Worm (Caenorhabditis elegans) whole organism, L3 larva: ENCODE data around the gene C13C4.6.

Experiments used
- ZK546.5 ChIP-seq: sonication (generic microtip); optimal IDR thresholded peaks from 2 replicates; lab custom pipeline; 2017; ENCODE audit warnings: missing biosample characterization, missing genetic modification characterization
- aly-2 ChIP-seq: fragments of 150-350 bp; optimal IDR thresholded peaks from 2 replicates; lab custom pipeline; 2014; ENCODE audit warnings: missing biosample characterization, missing genetic modification characterization
- ama-1 ChIP-seq: fragments of 150-350 bp; optimal IDR thresholded peaks from 2 replicates; lab custom pipeline; 2018
- ceh-28 ChIP-seq: fragments of 150-350 bp; optimal IDR thresholded peaks from 2 replicates; lab custom pipeline; 2014; ENCODE audit warnings: missing biosample characterization, missing genetic modification reagents, missing genetic modification characterization
- ceh-9 ChIP-seq: sonication (generic microtip); optimal IDR thresholded peaks from 2 replicates; lab custom pipeline; 2018; ENCODE audit warnings: missing biosample characterization, missing genetic modification characterization
- daf-12 ChIP-seq: fragments of 150-350 bp; optimal IDR thresholded peaks from 2 replicates; lab custom pipeline; 2014; ENCODE audit warnings: missing biosample characterization, missing genetic modification reagents, missing genetic modification characterization
- egl-5 ChIP-seq: fragments of 150-350 bp; optimal IDR thresholded peaks from 2 replicates; lab custom pipeline; 2017; ENCODE audit warnings: missing biosample characterization, missing genetic modification reagents, missing genetic modification characterization, inconsistent platforms
- elt-2 ChIP-seq: sonication (generic microtip); optimal IDR thresholded peaks from 2 replicates; lab custom pipeline; 2016; ENCODE audit warnings: missing genetic modification reagents, mild to moderate bottlenecking, missing genetic modification characterization, missing compliant biosample characterization
- eor-1 ChIP-seq, 2 experiments: fragments of 150-350 bp; optimal IDR thresholded peaks; 2 replicates each; lab custom pipeline; 2014 to 2018; ENCODE audit warnings: missing biosample characterization in 2 of 2, missing genetic modification characterization in 2 of 2
- fkh-2 ChIP-seq: fragments of 150-350 bp; optimal IDR thresholded peaks from 2 replicates; lab custom pipeline; 2014; ENCODE audit warnings: missing biosample characterization, missing genetic modification reagents, missing genetic modification characterization
- hmg-11 ChIP-seq: sonication (generic microtip); optimal IDR thresholded peaks from 2 replicates; lab custom pipeline; 2016; ENCODE audit warnings: missing genetic modification characterization, missing compliant biosample characterization
- lin-39 ChIP-seq: fragments of 150-350 bp; optimal IDR thresholded peaks from 2 replicates; lab custom pipeline; 2018; ENCODE audit warnings: missing biosample characterization, missing genetic modification reagents, missing genetic modification characterization
- lsy-12 ChIP-seq: sonication (generic microtip); optimal IDR thresholded peaks from 2 replicates; lab custom pipeline; 2016; ENCODE audit warnings: mild to moderate bottlenecking, missing genetic modification characterization, missing compliant biosample characterization
- mml-1 ChIP-seq: fragments of 150-350 bp; sonication (generic microtip); optimal IDR thresholded peaks from 3 replicates; lab custom pipeline; 2014; ENCODE audit warnings: missing biosample characterization, missing genetic modification characterization
- nfya-1 ChIP-seq: sonication (generic microtip); optimal IDR thresholded peaks from 2 replicates; lab custom pipeline; 2017; ENCODE audit warnings: missing genetic modification characterization, mild to moderate bottlenecking, missing compliant biosample characterization, antibody characterized with exemption, moderate library complexity; ENCODE audit not compliant: insufficient read depth
- nhr-11 ChIP-seq: fragments of 150-350 bp; optimal IDR thresholded peaks from 2 replicates; lab custom pipeline; 2014; ENCODE audit warnings: missing biosample characterization, missing genetic modification characterization
- nhr-12 ChIP-seq: fragments of 150-350 bp; optimal IDR thresholded peaks from 2 replicates; lab custom pipeline; 2014; ENCODE audit warnings: missing biosample characterization, missing genetic modification characterization
- nhr-43 ChIP-seq: sonication (generic microtip); optimal IDR thresholded peaks from 2 replicates; lab custom pipeline; 2016; ENCODE audit warnings: mild to moderate bottlenecking, missing genetic modification characterization, missing compliant biosample characterization; ENCODE audit not compliant: poor library complexity, severe bottlenecking
- nhr-67 ChIP-seq: fragments of 150-350 bp; optimal IDR thresholded peaks from 2 replicates; lab custom pipeline; 2014; ENCODE audit warnings: missing biosample characterization, missing genetic modification characterization
- nhr-76 ChIP-seq: fragments of 150-350 bp; sonication (generic microtip); optimal IDR thresholded peaks from 5 replicates; lab custom pipeline; 2014; ENCODE audit warnings: missing biosample characterization, missing genetic modification characterization
- nhr-77 ChIP-seq: fragments of 150-350 bp; optimal IDR thresholded peaks from 2 replicates; lab custom pipeline; 2014; ENCODE audit warnings: missing biosample characterization, missing genetic modification characterization
- pha-4 ChIP-seq: fragments of 150-350 bp; optimal IDR thresholded peaks from 2 replicates; lab custom pipeline; 2014; ENCODE audit warnings: missing biosample characterization, missing genetic modification reagents, missing genetic modification characterization
- pqm-1 ChIP-seq: fragments of 150-350 bp; optimal IDR thresholded peaks from 2 replicates; lab custom pipeline; 2017; ENCODE audit warnings: missing biosample characterization, missing genetic modification characterization, inconsistent platforms
- skn-1 ChIP-seq: fragments of 150-350 bp; optimal IDR thresholded peaks from 2 replicates; lab custom pipeline; 2014; ENCODE audit warnings: missing biosample characterization, missing genetic modification characterization
- snpc-4 ChIP-seq: fragments of 150-350 bp; optimal IDR thresholded peaks from 2 replicates; lab custom pipeline; 2014; ENCODE audit warnings: missing biosample characterization, missing genetic modification characterization
- unc-39 ChIP-seq: sonication (generic microtip); optimal IDR thresholded peaks from 4 replicates; lab custom pipeline; 2017; ENCODE audit warnings: missing biosample characterization, missing genetic modification characterization
- unc-62 ChIP-seq: fragments of 150-350 bp; sonication (generic microtip); optimal IDR thresholded peaks from 4 replicates; lab custom pipeline; 2014; ENCODE audit warnings: missing biosample characterization, missing genetic modification reagents, missing genetic modification characterization
- ztf-11 ChIP-seq: fragments of 150-350 bp; optimal IDR thresholded peaks from 2 replicates; lab custom pipeline; 2014; ENCODE audit warnings: missing biosample characterization, missing genetic modification characterization
- ztf-4 ChIP-seq: fragments of 150-350 bp; optimal IDR thresholded peaks from 2 replicates; lab custom pipeline; 2014; ENCODE audit warnings: missing biosample characterization, missing genetic modification characterization

C13C4.6 gene

DNA sequence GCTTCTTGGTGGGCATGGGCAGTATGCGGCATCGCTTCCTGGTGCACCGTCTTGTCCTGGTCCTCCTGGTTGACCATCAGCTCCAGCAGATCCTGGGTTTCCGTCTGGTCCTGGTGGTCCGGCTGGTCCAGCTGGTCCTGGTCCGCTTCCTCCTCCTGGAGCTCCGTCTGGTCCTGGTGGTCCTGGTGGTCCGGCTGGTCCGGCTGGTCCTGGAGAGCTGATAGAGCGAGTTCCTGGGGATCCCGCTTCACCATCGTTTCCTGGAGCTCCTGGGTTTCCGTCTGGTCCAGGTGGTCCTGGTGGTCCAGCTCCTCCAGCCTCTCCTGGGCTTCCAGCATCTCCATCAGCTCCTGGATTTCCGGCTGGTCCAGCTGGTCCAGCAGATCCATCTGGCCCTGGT, 45.7 kb downstream of the C13C4.6 start:
- TF ChIP-seq snpc-4 (tag; lab: Kevin White, UChicago) (no peak), eor-1 (tag; optimal IDR thresholded peaks at IDR 0.05; lab: Kevin White, UChicago) (no peak), pha-4 (no peak), daf-12 (tag; lab: Kevin White, UChicago) (no peak)

DNA sequence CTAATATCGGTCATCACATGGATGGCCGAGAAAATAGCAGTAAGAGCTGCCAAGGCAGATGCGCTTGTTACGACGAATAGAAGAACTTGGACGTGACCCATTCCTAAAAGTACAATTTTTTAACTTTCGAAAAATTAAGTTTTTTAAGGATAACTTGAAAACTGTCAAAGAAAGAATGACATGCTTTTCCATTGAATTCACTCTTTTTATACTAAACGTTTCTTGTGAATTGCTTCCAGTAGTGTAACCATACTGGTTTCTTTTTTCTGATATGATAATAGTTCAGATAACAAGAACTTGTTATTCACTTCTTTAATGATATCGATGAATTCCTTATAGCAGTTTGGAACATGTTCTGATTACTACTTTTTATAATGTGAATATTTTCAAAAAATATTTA, 46.3 kb downstream of the C13C4.6 start, which contains the start of gene col-37:
TSS of gene col-37 (minus strand) at position 101 of the 400 bp plus-strand sequence.
- TF ChIP-seq egl-5 (tag; lab: Kevin White, UChicago), result no peak
- TF ChIP-seq hmg-11, result no peak
- TF ChIP-seq lsy-12, result no peak
- no peak for TF ChIP-seq fkh-2 (tag; lab: Kevin White, UChicago)
- no peak for TF ChIP-seq nhr-43 (tag; lab: Kevin White, UChicago)
- TF ChIP-seq ZK546.5 (tag; lab: Kevin White, UChicago), result no peak
- TF ChIP-seq nhr-11 (tag; lab: Kevin White, UChicago), result no peak

DNA sequence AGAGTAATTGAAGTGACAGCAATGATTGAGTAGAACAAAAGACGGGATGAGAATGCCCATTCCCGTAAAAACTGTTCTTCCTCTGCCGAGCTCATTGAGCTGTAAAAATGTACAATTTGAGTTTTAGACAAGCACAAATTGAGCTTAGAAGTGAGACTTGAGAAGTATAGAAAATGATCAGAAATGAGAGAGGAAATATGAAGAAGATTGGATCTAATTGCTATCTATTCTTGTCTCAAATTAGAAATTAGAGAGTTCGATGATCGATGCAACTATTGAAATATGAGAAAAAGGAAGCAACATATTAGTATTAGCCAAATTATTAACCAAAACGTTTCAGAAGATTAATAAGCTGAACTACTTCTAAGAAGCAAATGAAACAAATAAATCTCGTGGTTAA, 48.7 kb downstream of the C13C4.6 start, which contains the start of gene ZK863.1:
TSS of gene ZK863.1 (minus strand) at position 101 of the 400 bp plus-strand sequence.
- TF ChIP-seq pqm-1 (no peak), ama-1 (no peak), ceh-9 (tag; lab: Kevin White, UChicago) (no peak), nhr-76 (no peak), skn-1 (tag; lab: Kevin White, UChicago) (no peak), ztf-4 (tag; lab: Kevin White, UChicago) (no peak), unc-39 (tag; lab: Kevin White, UChicago) (no peak), nhr-12 (tag; lab: Kevin White, UChicago) (no peak), daf-12 (tag; lab: Kevin White, UChicago) (no peak), unc-62 (no peak), eor-1 (tag; optimal IDR thresholded peaks at IDR 0.05; lab: Kevin White, UChicago) (no peak), ztf-11 (tag; lab: Kevin White, UChicago) (no peak), ceh-28 (tag; lab: Kevin White, UChicago) (no peak), lin-39 (no peak), mml-1 (no peak), nhr-67 (tag; lab: Kevin White, UChicago) (no peak), nfya-1 (tag; lab: Kevin White, UChicago) (no peak), aly-2 (tag; lab: Kevin White, UChicago) (no peak), elt-2 (tag; lab: Kevin White, UChicago) (no peak), nhr-77 (no peak)
